Worm (Caenorhabditis elegans): Measurements from ENCODE around the gene fbxb-53.
"Not testable (repeated sequence)": the region's sequence is repeated elsewhere in the genome, so short reads cannot be mapped to it uniquely, and the experiment has no call there.

fbxb-53 gene

DNA sequence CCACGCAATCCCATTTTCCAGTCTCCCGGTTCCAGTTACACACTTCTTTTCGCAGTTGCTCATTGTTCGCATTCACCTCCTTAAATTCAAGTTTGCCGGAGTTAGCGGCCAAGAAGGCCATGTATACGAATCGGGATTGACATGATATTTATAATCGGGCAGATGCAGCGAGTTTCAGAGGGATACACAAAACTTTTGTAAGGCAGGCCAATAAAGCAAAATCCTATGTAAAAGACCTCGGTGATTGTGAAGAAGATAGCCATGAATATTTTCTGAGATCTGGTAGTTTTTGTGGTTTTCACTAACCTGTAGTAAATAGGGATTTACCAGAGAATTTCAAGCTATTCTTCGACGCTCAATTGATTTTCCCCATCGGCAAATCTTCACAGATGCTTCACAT is 10.0 kb downstream of the fbxb-53 start:
- no peak for TF ChIP-seq unc-42 (tag; optimal IDR thresholded peaks at IDR 0.05)
- TF ChIP-seq odd-2 (tag; optimal IDR thresholded peaks at IDR 0.05), result no peak
- no peak for TF ChIP-seq mec-3 (tag; optimal IDR thresholded peaks at IDR 0.05; ENCODE audit: borderline replicate concordance)
- TF ChIP-seq ets-4 (tag; optimal IDR thresholded peaks at IDR 0.05), result no peak

DNA sequence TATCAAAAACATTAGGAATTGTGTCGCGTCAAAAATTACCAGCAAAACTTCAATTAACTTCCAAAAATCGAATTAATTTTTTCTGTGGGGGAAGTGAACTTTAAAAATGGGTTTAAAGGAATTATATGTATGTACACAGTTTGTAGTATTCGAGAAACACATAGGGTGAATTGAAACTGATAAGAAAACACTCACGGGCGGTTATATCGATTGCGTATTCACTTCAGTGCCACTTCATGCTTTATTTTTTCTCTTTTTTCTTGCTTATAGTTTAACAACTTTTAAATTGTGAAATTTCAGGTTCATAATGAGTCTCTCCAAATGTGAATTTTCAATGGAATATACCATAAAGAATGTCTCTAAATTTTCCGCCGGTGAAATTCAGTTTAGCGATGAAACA is 14.7 kb downstream of the fbxb-53 start, which contains the start of gene math-26:
math-26 (plus strand) TSS at position 301 of the 400 bp plus-strand sequence.
- not testable (repeated sequence) for TF ChIP-seq zip-5 (tag; optimal IDR thresholded peaks at IDR 0.05); hlh-6 (tag; optimal IDR thresholded peaks at IDR 0.05); ceh-45 (GFP tag; IDR thresholded peaks at IDR 0.05)

DNA sequence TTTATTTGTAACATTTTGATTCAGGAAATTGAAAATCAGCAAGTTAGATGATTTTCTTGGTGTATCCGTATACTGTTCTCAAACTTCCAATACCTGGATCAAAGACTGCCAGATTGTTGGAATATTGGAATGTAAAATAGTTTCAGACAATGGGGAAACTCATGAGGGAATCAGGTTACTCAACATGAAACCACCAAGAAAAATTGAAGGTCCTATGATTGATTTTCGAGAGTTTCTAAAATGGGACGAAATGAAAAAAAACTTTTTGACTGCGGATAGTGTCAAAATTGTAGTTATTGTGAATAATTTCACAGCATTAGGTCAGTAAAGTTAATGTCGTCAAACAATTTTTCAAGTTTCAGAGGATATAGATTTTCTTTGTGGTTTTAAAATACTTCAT is 15.1 kb downstream of the fbxb-53 start, which contains the start of gene math-3:
math-3 (plus strand) TSS at position 301 of the 400 bp plus-strand sequence.
- TF ChIP-seq mec-3 (tag; optimal IDR thresholded peaks at IDR 0.05; ENCODE audit: borderline replicate concordance) (no peak), K09A11.1 (tag; optimal IDR thresholded peaks at IDR 0.05; ENCODE audit: insufficient read depth) (no peak), npax-4 (tag; optimal IDR thresholded peaks at IDR 0.05) (no peak), syd-9 (tag; optimal IDR thresholded peaks at IDR 0.05) (no peak), odd-2 (tag; optimal IDR thresholded peaks at IDR 0.05) (no peak), pag-3 (tag; optimal IDR thresholded peaks at IDR 0.05; ENCODE audit: borderline replicate concordance) (no peak), pros-1 (tag; optimal IDR thresholded peaks at IDR 0.05) (no peak), tbx-7 (tag; optimal IDR thresholded peaks at IDR 0.05) (no peak), ceh-30 (tag; optimal IDR thresholded peaks at IDR 0.05) (no peak), lim-6 (tag; optimal IDR thresholded peaks at IDR 0.05) (no peak), fkh-10 (GFP tag; optimal IDR thresholded peaks at IDR 0.05) (no peak), lin-11 (tag; optimal IDR thresholded peaks at IDR 0.05) (no peak), zip-5 (tag; optimal IDR thresholded peaks at IDR 0.05) (no peak), tbx-2 (tag; optimal IDR thresholded peaks at IDR 0.05) (no peak), ceh-45 (GFP tag; IDR thresholded peaks at IDR 0.05) (no peak), hlh-15 (tag; optimal IDR thresholded peaks at IDR 0.05) (no peak), ceh-34 (tag; optimal IDR thresholded peaks at IDR 0.05) (no peak), unc-3 (GFP tag; conservative IDR thresholded peaks at IDR 0.05) (no peak), unc-3 (tag; optimal IDR thresholded peaks at IDR 0.05) (no peak)

DNA sequence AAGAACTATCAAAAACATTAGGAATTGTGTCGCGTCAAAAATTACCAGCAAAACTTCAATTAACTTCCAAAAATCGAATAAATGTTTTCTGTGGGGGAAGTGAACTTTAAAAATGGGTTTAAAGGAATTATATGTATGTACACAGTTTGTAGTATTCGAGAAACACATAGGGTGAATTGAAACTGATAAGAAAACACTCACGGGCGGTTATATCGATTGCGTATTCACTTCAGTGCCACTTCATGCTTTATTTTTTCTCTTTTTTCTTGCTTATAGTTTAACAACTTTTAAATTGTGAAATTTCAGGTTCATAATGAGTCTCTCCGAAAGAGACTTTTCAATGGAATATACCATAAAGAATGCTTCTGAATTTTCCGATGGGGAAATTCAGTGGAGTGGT is 18.6 kb downstream of the fbxb-53 start, which contains the start of gene F36H5.14:
F36H5.14 (plus strand) TSS at position 301 of the 400 bp plus-strand sequence.
- TF ChIP-seq ahr-1, fax-1, pha-2 (tag; optimal IDR thresholded peaks at IDR 0.05): not testable (repeated sequence)

DNA sequence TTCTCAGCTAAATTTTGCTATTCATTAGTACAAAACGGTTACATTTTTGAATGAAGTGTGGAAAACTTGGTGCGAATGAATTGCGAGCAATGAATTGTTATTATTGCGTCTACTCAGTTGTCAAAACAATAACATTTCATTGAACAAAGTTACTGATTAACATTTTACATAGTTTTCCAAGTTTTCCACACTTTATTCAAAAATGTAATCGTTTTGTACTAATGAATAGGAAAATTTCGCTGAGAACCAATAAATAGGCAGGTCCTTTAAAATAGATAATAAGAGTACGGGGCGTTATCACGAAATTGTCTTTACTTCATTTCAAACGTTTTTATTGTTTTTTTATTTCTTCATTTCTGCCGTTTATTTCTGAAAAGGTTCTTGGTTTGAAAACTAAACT is 25.8 kb downstream of the fbxb-53 start, which contains the start of gene math-4:
math-4 (minus strand) TSS at position 101 of the 400 bp plus-strand sequence.
- TF ChIP-seq lin-11 (tag; optimal IDR thresholded peaks at IDR 0.05) (no peak), ceh-24 (tag; optimal IDR thresholded peaks at IDR 0.05) (no peak), sdc-2 (tag; optimal IDR thresholded peaks at IDR 0.05) (no peak)

DNA sequence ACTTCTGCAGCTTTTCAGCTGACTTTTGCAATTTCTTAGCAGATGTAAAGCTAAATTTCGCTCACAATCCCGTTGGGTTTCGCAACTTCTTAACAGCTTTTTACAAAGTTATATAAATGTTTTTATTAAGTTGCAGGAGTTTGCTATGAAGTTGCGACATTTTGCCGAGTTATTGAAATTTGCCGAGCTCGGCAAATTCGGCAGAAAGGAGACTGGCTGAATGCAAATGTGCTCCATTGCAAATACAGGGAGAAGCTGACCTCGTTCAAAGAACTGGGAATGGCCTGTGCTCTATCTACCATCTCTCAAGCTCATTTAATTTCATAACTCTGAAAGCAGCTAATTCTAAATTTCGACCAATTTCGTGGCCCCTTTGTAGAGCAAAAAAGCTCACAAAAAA is 28.1 kb downstream of the fbxb-53 start, which contains the start of gene C08F1.11:
C08F1.11 (minus strand) TSS at position 101 of the 400 bp plus-strand sequence.
- no peak for TF ChIP-seq T23F11.4 (GFP tag; optimal IDR thresholded peaks at IDR 0.05)
- TF ChIP-seq K09A11.1 (tag; optimal IDR thresholded peaks at IDR 0.05; ENCODE audit: insufficient read depth), result no peak
- TF ChIP-seq odd-2 (tag; optimal IDR thresholded peaks at IDR 0.05), result no peak
- no peak for TF ChIP-seq ceh-18 (tag; optimal IDR thresholded peaks at IDR 0.05)
- TF ChIP-seq F13H6.1 (tag; optimal IDR thresholded peaks at IDR 0.05), result no peak
- TF ChIP-seq tbx-7 (tag; optimal IDR thresholded peaks at IDR 0.05), result no peak

DNA sequence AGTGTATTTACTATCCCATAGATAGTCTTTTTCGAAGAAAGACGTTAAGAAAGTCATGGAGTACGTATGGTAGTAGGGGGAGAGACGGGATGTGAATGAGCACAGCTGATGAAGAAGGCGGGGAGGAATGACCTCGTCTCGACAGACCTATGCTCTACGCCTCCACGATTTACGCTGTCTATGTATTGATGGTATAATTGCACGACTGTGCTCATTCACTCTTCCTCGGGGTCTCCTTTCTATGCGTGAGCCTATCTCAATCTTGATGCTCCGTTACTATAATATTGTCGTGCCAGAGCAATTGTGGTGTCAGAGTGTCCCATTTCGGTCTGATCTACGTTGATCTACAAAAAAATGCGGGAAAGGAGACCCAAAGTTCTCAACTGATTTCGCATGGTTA is 29.5 kb downstream of the fbxb-53 start, which contains the start of gene C08F1.10:
C08F1.10 (minus strand) TSS at position 101 of the 400 bp plus-strand sequence.
- no peak for TF ChIP-seq nfya-1 (tag; optimal IDR thresholded peaks at IDR 0.05)
- TF ChIP-seq tbx-2 (tag; optimal IDR thresholded peaks at IDR 0.05), result no peak
- TF ChIP-seq ahr-1 (tag; optimal IDR thresholded peaks at IDR 0.05), result no peak
- TF ChIP-seq pha-2 (tag; optimal IDR thresholded peaks at IDR 0.05), result no peak
- no peak for TF ChIP-seq T23F11.4 (GFP tag; optimal IDR thresholded peaks at IDR 0.05)
- TF ChIP-seq hlh-8 (tag; optimal IDR thresholded peaks at IDR 0.05), result no peak
- no peak for TF ChIP-seq hlh-30 (tag; optimal IDR thresholded peaks at IDR 0.05; ENCODE audit: insufficient read depth)
- no peak for TF ChIP-seq ets-4 (tag; optimal IDR thresholded peaks at IDR 0.05)
- TF ChIP-seq ceh-34 (tag; optimal IDR thresholded peaks at IDR 0.05), result no peak
- TF ChIP-seq hlh-15 (tag; optimal IDR thresholded peaks at IDR 0.05), result no peak
- TF ChIP-seq rnt-1 (tag; optimal IDR thresholded peaks at IDR 0.05), result no peak
- no peak for TF ChIP-seq ceh-14 (tag; optimal IDR thresholded peaks at IDR 0.05)

Measured in whole organism, late embryonic.